Worm (Caenorhabditis elegans): ENCODE data around the gene K06H6.5.

The K06H6.5 gene

DNA sequence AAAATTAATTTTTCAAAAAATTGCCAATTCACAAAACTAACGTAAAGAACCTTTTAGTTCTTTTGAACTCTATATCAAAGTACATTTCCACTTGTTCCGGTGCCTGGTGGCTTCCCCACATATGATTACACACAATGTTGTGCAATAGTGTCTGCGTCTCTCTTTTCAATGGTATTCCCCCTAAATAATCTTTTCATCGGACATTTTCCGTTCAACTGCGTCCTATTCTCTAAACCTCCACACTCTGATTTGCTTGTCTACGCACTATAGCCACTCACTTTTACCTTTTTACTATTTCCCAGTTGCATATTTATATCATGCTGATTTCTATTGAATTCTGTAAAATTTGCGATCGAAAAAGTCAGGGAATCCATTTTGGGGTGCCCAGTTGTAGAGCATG lies 44.1 kb upstream of the K06H6.5 start, which contains the start of gene nhr-58 (continued):
- TF ChIP-seq zip-2 (tag; optimal IDR thresholded peaks at IDR 0.05), result peak; percentile 98
- TF ChIP-seq mes-2 (tag; optimal IDR thresholded peaks at IDR 0.05; ENCODE audit: poor library complexity, severe bottlenecking), result peak; percentile 76
- TF ChIP-seq lim-7 (GFP tag; IDR thresholded peaks at IDR 0.05), result no peak
- peak; percentile 90 for TF ChIP-seq lin-1 (GFP tag; IDR thresholded peaks at IDR 0.05)
- TF ChIP-seq lsy-2 (tag; optimal IDR thresholded peaks at IDR 0.05), result peak in 1 of 2 experiments; percentile 35
- no peak for TF ChIP-seq madf-5 (GFP tag; IDR thresholded peaks at IDR 0.05)
- TF ChIP-seq unc-62 (GFP tag; optimal IDR thresholded peaks at IDR 0.05 in 1 of 2), result no peak
- TF ChIP-seq unc-62 (tag; optimal IDR thresholded peaks at IDR 0.05), result no peak
- TF ChIP-seq nhr-11 (tag; optimal IDR thresholded peaks at IDR 0.05), result peak; percentile 69
- no peak for TF ChIP-seq ces-1 (GFP tag; optimal IDR thresholded peaks at IDR 0.05)
- TF ChIP-seq pha-4 (GFP tag; IDR thresholded peaks at IDR 0.05), result no peak
- peak; percentile 52 for TF ChIP-seq pha-4 (tag; optimal IDR thresholded peaks at IDR 0.05)
- TF ChIP-seq dmd-6 (GFP tag; IDR thresholded peaks at IDR 0.05), result peak; percentile 97
- no peak for TF ChIP-seq dmd-9 (GFP tag; IDR thresholded peaks at IDR 0.05)
- TF ChIP-seq snpc-1.2 (GFP tag; IDR thresholded peaks at IDR 0.05), result no peak
- TF ChIP-seq unc-39 (tag; optimal IDR thresholded peaks at IDR 0.05), result no peak
- peak in 1 of 2 experiments; percentile 42 for TF ChIP-seq hif-1 (tag; optimal IDR thresholded peaks at IDR 0.05)
- no peak for TF ChIP-seq tag-97 (GFP tag; IDR thresholded peaks at IDR 0.05)
- TF ChIP-seq mdt-29 (GFP tag; IDR thresholded peaks at IDR 0.05), result no peak
- no peak for TF ChIP-seq ztf-11 (tag; optimal IDR thresholded peaks at IDR 0.05)
- peak; percentile 79 for TF ChIP-seq hlh-30 (tag; optimal IDR thresholded peaks at IDR 0.05; ENCODE audit: insufficient read depth)
- TF ChIP-seq F10B5.3 (tag; optimal IDR thresholded peaks at IDR 0.05), result no peak
- TF ChIP-seq D1046.2 (GFP tag; IDR thresholded peaks at IDR 0.05), result no peak
- TF ChIP-seq T20F7.1 (GFP tag; optimal IDR thresholded peaks at IDR 0.05), result no peak
- TF ChIP-seq Y5F2A.4 (GFP tag; optimal IDR thresholded peaks at IDR 0.05), result no peak
- TF ChIP-seq duxl-1 (tag; optimal IDR thresholded peaks at IDR 0.05; ENCODE audit: poor library complexity), result peak; percentile 32
- TF ChIP-seq nhr-25 (tag; optimal IDR thresholded peaks at IDR 0.05; ENCODE audit: borderline replicate concordance, insufficient read depth), result peak; percentile 59
- peak; percentile 56 for TF ChIP-seq mxl-3 (GFP tag; optimal IDR thresholded peaks at IDR 0.05)
- TF ChIP-seq nhr-28 (tag; optimal IDR thresholded peaks at IDR 0.05), result peak; percentile 98

- no peak for TF ChIP-seq F37D6.2 (tag; optimal IDR thresholded peaks at IDR 0.05)
- no peak for TF ChIP-seq snpc-1.2 (GFP tag; IDR thresholded peaks at IDR 0.05)
- peak; percentile 43 for TF ChIP-seq ztf-7 (tag; optimal IDR thresholded peaks at IDR 0.05)
- TF ChIP-seq R02D3.7 (tag; optimal IDR thresholded peaks at IDR 0.05), result no peak
- TF ChIP-seq saeg-2 (GFP tag; IDR thresholded peaks at IDR 0.05), result no peak
- TF ChIP-seq rbr-2 (tag; optimal IDR thresholded peaks at IDR 0.05), result no peak
- TF ChIP-seq aha-1 (tag), result no peak
- no peak for TF ChIP-seq daf-19 (GFP tag; conservative IDR thresholded peaks at IDR 0.05)
- no peak for TF ChIP-seq dpl-1 (GFP tag; optimal IDR thresholded peaks at IDR 0.05)
- TF ChIP-seq spr-1 (tag; optimal IDR thresholded peaks at IDR 0.05), result no peak
- TF ChIP-seq spr-3 (GFP tag; optimal IDR thresholded peaks at IDR 0.05), result no peak
- TF ChIP-seq Y75B8A.6 (GFP tag; IDR thresholded peaks at IDR 0.05), result no peak
- peak; percentile 61 for TF ChIP-seq dmd-6 (GFP tag; IDR thresholded peaks at IDR 0.05)
- no peak for TF ChIP-seq lir-3 (tag; optimal IDR thresholded peaks at IDR 0.05)
- TF ChIP-seq aly-2 (tag; optimal IDR thresholded peaks at IDR 0.05), result no peak
- TF ChIP-seq unc-130 (GFP tag; optimal IDR thresholded peaks at IDR 0.05), result no peak
- TF ChIP-seq nhr-25 (tag; optimal IDR thresholded peaks at IDR 0.05; ENCODE audit: borderline replicate concordance, insufficient read depth), result no peak
- no peak for TF ChIP-seq F10B5.3 (tag; optimal IDR thresholded peaks at IDR 0.05)
- no peak for TF ChIP-seq ceh-28 (tag; optimal IDR thresholded peaks at IDR 0.05)
- no peak for TF ChIP-seq pqm-1 (tag; optimal IDR thresholded peaks at IDR 0.05)
- TF ChIP-seq php-3 (GFP tag; IDR thresholded peaks at IDR 0.05), result peak; percentile 70
- TF ChIP-seq zag-1 (tag; optimal IDR thresholded peaks at IDR 0.05), result no peak
- TF ChIP-seq lin-38 (GFP tag; IDR thresholded peaks at IDR 0.05), result no peak
- no peak for TF ChIP-seq skn-1 (tag; optimal IDR thresholded peaks at IDR 0.05)
- no peak for TF ChIP-seq cey-2 (tag; optimal IDR thresholded peaks at IDR 0.05; ENCODE audit: borderline replicate concordance, insufficient read depth)
- TF ChIP-seq dmd-8 (GFP tag; IDR thresholded peaks at IDR 0.05), result no peak
- TF ChIP-seq hlh-11 (tag; optimal IDR thresholded peaks at IDR 0.05), result peak; percentile 67
- no peak for TF ChIP-seq unc-39 (tag; optimal IDR thresholded peaks at IDR 0.05)
Observed at ce11 chrV:534176-534575, 42.0 kb upstream of the K06H6.5 start, which contains the start of gene nhr-132. Gene nhr-132, plus strand, starts transcription at chrV:534446.

All from whole organism, L4 larva.